Worm (Caenorhabditis elegans): Measurements from ENCODE around the gene shl-1.

DNA sequence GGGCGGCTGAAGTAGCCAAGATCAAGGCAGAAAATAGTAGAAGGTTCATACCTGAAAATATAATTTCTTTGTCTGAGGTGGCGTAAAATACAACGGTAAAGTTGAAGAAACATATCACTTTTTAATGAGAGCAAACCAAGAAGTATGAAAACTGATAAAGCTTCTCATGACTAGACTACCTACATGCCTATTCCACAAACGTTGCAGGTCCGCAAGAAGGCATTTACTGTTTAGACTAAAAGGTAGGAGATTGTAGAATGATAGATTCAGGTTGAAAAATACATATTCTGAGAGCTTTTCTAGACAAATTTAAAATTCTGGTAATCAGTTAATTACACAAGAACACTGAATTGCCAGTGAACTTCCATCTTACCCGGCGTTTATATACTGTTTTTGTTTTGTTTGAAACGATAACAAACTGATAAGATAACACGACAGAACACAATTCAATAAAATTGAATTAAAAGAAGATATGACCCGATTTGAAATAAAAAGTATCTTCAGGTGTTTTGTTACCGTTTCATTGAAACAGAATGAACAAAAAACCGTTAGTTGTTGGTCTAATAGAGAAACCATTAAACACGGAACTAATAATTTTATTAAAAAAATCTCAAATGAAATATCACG is 42.3 kb upstream of the shl-1 start, which contains the start of gene acp-6:
- no peak for TF ChIP-seq cog-1 (tag; optimal IDR thresholded peaks at IDR 0.05)
- TF ChIP-seq med-1 (GFP tag; optimal IDR thresholded peaks at IDR 0.05; ENCODE audit: insufficient read depth) = no peak

All from whole organism, midembryonic.